Fruit fly (Drosophila melanogaster) whole organism, wandering third instar larva: Measurements from ENCODE around the gene CG2533.

Source experiments
- Abd-B ChIP-seq: fragments of >200 bp; optimal IDR thresholded peaks from 2 replicates; lab custom pipeline; 2017; ENCODE audit warnings: missing biosample characterization, missing genetic modification characterization
- CG32264 ChIP-seq: fragments of 200-800 bp; sonication (Bioruptor generic); optimal IDR thresholded peaks from 2 replicates; lab custom pipeline; 2016; ENCODE audit warnings: missing biosample characterization, missing genetic modification characterization
- CG9705 ChIP-seq: fragments of 200-800 bp; sonication (Bioruptor generic); optimal IDR thresholded peaks from 2 replicates; lab custom pipeline; 2018; ENCODE audit warnings: missing biosample characterization, mild to moderate bottlenecking, missing genetic modification characterization
- CrebA ChIP-seq: fragments of 200-800 bp; sonication (Bioruptor generic); optimal IDR thresholded peaks from 2 replicates; lab custom pipeline; 2016; ENCODE audit warnings: missing biosample characterization, mild to moderate bottlenecking, missing genetic modification characterization, borderline replicate concordance
- Dfd ChIP-seq: fragments of >200 bp; optimal IDR thresholded peaks from 2 replicates; lab custom pipeline; 2017; ENCODE audit warnings: missing biosample characterization, missing genetic modification characterization
- Dif ChIP-seq: fragments of 200-275, 200-300 bp; sonication (Bioruptor generic); optimal IDR thresholded peaks from 2 replicates; lab custom pipeline; 2018; ENCODE audit warnings: missing biosample characterization, missing genetic modification characterization; ENCODE audit not compliant: partially characterized antibody
- GATAd ChIP-seq: sonication (Bioruptor generic); optimal IDR thresholded peaks from 2 replicates; lab custom pipeline; 2016; ENCODE audit warnings: missing biosample characterization, missing genetic modification characterization
- HLH106 ChIP-seq: fragments of 200-800 bp; optimal IDR thresholded peaks from 3 replicates; lab custom pipeline; 2019; ENCODE audit warnings: missing biosample characterization, mild to moderate bottlenecking, missing genetic modification characterization, moderate library complexity
- Hnf4 ChIP-seq: fragments of 200-800 bp; sonication (Bioruptor generic); optimal IDR thresholded peaks from 2 replicates; lab custom pipeline; 2016; ENCODE audit warnings: missing biosample characterization, mild to moderate bottlenecking, missing genetic modification characterization
- Hr78 ChIP-seq: fragments of >200 bp; optimal IDR thresholded peaks from 2 replicates; lab custom pipeline; 2017; ENCODE audit warnings: missing biosample characterization, missing genetic modification characterization
- Hr83 ChIP-seq: fragments of 200-300 bp; sonication (Bioruptor generic); optimal IDR thresholded peaks from 2 replicates; lab custom pipeline; 2016; ENCODE audit warnings: missing biosample characterization, mild to moderate bottlenecking, missing genetic modification characterization, moderate library complexity; ENCODE audit not compliant: poor library complexity, severe bottlenecking
- Jra ChIP-seq: sonication (Bioruptor generic); optimal IDR thresholded peaks from 2 replicates; lab custom pipeline; 2016; ENCODE audit warnings: missing biosample characterization, missing genetic modification characterization
- Mio ChIP-seq: sonication (Bioruptor generic); optimal IDR thresholded peaks from 2 replicates; lab custom pipeline; 2016; ENCODE audit warnings: missing biosample characterization, missing genetic modification characterization
- Myc ChIP-seq: fragments of >200 bp; optimal IDR thresholded peaks from 2 replicates; lab custom pipeline; 2017
- N ChIP-seq: fragments of >200 bp; optimal IDR thresholded peaks from 2 replicates; lab custom pipeline; 2018; ENCODE audit warnings: missing biosample characterization, missing external identifiers, missing genetic modification characterization
- OdsH ChIP-seq: fragments of 200-800 bp; sonication (Bioruptor generic); optimal IDR thresholded peaks from 2 replicates; lab custom pipeline; 2016; ENCODE audit warnings: missing biosample characterization, mild to moderate bottlenecking, missing genetic modification characterization
- Rel ChIP-seq, 2 experiments: fragments of 200-800 bp; sonication (Bioruptor generic) in 1 of 2; optimal IDR thresholded peaks; 2 replicates in 1 of 2; 3 replicates in 1 of 2; lab custom pipeline; 2016 to 2019; ENCODE audit warnings: mild to moderate bottlenecking in 2 of 2, missing biosample characterization in 2 of 2, missing genetic modification characterization in 2 of 2, moderate library complexity in 1 of 2
- Sp1 ChIP-seq: fragments of 200-800 bp; sonication (Bioruptor generic); optimal IDR thresholded peaks from 3 replicates; lab custom pipeline; 2019; ENCODE audit warnings: missing biosample characterization, mild to moderate bottlenecking, missing genetic modification characterization, moderate library complexity
- Vsx2 ChIP-seq: fragments of 200-300, 225-300 bp; sonication (Bioruptor generic); optimal IDR thresholded peaks from 2 replicates; lab custom pipeline; 2018; ENCODE audit warnings: missing biosample characterization, missing genetic modification characterization; ENCODE audit not compliant: partially characterized antibody
- br ChIP-seq: fragments of 200-800 bp; sonication (Bioruptor generic); optimal IDR thresholded peaks from 2 replicates; lab custom pipeline; 2016; ENCODE audit warnings: missing biosample characterization, missing genetic modification characterization
- brk ChIP-seq: fragments of 200-800 bp; sonication (Bioruptor generic); optimal IDR thresholded peaks from 2 replicates; lab custom pipeline; 2016; ENCODE audit warnings: missing biosample characterization, mild to moderate bottlenecking, missing genetic modification characterization
- dl ChIP-seq, 2 experiments: fragments of 175-275, 200-275 bp in 1 of 2; fragments of 200-275 bp in 1 of 2; sonication (Bioruptor generic); optimal IDR thresholded peaks; lab custom pipeline; 2018; ENCODE audit warnings: mild to moderate bottlenecking in 2 of 2, missing biosample characterization in 2 of 2, missing genetic modification characterization in 2 of 2, moderate library complexity in 2 of 2; ENCODE audit not compliant: partially characterized antibody in 2 of 2, insufficient read depth in 1 of 2
- dmrt93B ChIP-seq: fragments of 200-800 bp; sonication (Bioruptor generic); optimal IDR thresholded peaks from 2 replicates; lab custom pipeline; 2018; ENCODE audit warnings: missing biosample characterization, mild to moderate bottlenecking, missing genetic modification characterization
- dsf ChIP-seq: sonication (Bioruptor generic); optimal IDR thresholded peaks from 2 replicates; lab custom pipeline; 2016; ENCODE audit warnings: missing biosample characterization, missing genetic modification characterization, borderline replicate concordance
- ey ChIP-seq: fragments of 200-800 bp; sonication (Bioruptor generic); optimal IDR thresholded peaks from 2 replicates; lab custom pipeline; 2016; ENCODE audit warnings: missing biosample characterization, missing genetic modification characterization
- foxo ChIP-seq, 2 experiments: fragments of 200-800 bp; sonication (Bioruptor generic); optimal IDR thresholded peaks; 2 replicates in 1 of 2; 3 replicates in 1 of 2; lab custom pipeline; 2016 to 2017; ENCODE audit warnings: missing biosample characterization in 2 of 2, missing genetic modification characterization in 2 of 2
- fru ChIP-seq: fragments of 200-800 bp; sonication (Bioruptor generic); optimal IDR thresholded peaks from 3 replicates; lab custom pipeline; 2016; ENCODE audit warnings: missing biosample characterization, mild to moderate bottlenecking, missing genetic modification characterization
- h ChIP-seq: fragments of 200-800 bp; sonication (Bioruptor generic); optimal IDR thresholded peaks from 3 replicates; lab custom pipeline; 2016; ENCODE audit warnings: missing biosample characterization, mild to moderate bottlenecking, missing genetic modification characterization
- jim ChIP-seq: fragments of 175-275, 200-325 bp; sonication (Bioruptor generic); optimal IDR thresholded peaks from 2 replicates; lab custom pipeline; 2016; ENCODE audit warnings: missing biosample characterization, mild to moderate bottlenecking, missing genetic modification characterization
- lola ChIP-seq: fragments of >200 bp; optimal IDR thresholded peaks from 2 replicates; lab custom pipeline; 2017; ENCODE audit warnings: missing biosample characterization, missing genetic modification characterization
- pan ChIP-seq: fragments of >200 bp; optimal IDR thresholded peaks from 2 replicates; lab custom pipeline; 2017
- psq ChIP-seq: fragments of 200-800 bp; sonication (Bioruptor generic); optimal IDR thresholded peaks from 3 replicates; lab custom pipeline; 2017; ENCODE audit warnings: missing biosample characterization, mild to moderate bottlenecking, missing genetic modification characterization, moderate library complexity
- rgr ChIP-seq: fragments of 200-800 bp; sonication (Bioruptor generic); optimal IDR thresholded peaks from 3 replicates; lab custom pipeline; 2016; ENCODE audit warnings: missing biosample characterization, mild to moderate bottlenecking, missing genetic modification characterization
- sage ChIP-seq: fragments of 200-800 bp; sonication (Bioruptor generic); optimal IDR thresholded peaks from 2 replicates; lab custom pipeline; 2016; ENCODE audit warnings: missing biosample characterization, mild to moderate bottlenecking, missing genetic modification characterization
- sv ChIP-seq: fragments of 200-800 bp; sonication (Bioruptor generic); optimal IDR thresholded peaks from 3 replicates; lab custom pipeline; 2016; ENCODE audit warnings: missing biosample characterization, missing genetic modification characterization
- tai ChIP-seq: sonication (Bioruptor generic); optimal IDR thresholded peaks from 2 replicates; lab custom pipeline; 2016; ENCODE audit warnings: missing biosample characterization, missing genetic modification characterization
- usp ChIP-seq: fragments of >200 bp; optimal IDR thresholded peaks from 2 replicates; lab custom pipeline; 2017; ENCODE audit warnings: missing biosample characterization, missing genetic modification characterization
- woc ChIP-seq: sonication (Bioruptor generic); optimal IDR thresholded peaks from 2 replicates; lab custom pipeline; 2016; ENCODE audit warnings: missing biosample characterization, mild to moderate bottlenecking, missing genetic modification characterization

Gene CG2533

dm6 chrX:11622649-11623425 lies 18.8 kb upstream of the CG2533 start (continued):
- TF ChIP-seq fru (GFP tag; lab: Kevin White, UChicago) (peak; percentile 96), psq (peak; percentile 90), OdsH (GFP tag; lab: Kevin White, UChicago) (peak; percentile 96), sv (peak; percentile 76), N (GFP tag; lab: Kevin White, UChicago) (no peak), Myc (no peak), sage (GFP tag; lab: Kevin White, UChicago) (peak; percentile 97)

- TF ChIP-seq foxo (GFP tag; optimal IDR thresholded peaks at IDR 0.05; lab: Kevin White, UChicago) (no peak), Vsx2 (GFP tag; lab: Kevin White, UChicago) (no peak), jim (peak; percentile 34), lola (GFP tag; lab: Kevin White, UChicago) (no peak), dl (GFP tag; optimal IDR thresholded peaks at IDR 0.05; lab: Kevin White, UChicago; ENCODE audit: insufficient read depth in 1 of 2, partially characterized antibody in 2 of 2) (peak in 1 of 2 experiments; percentile 4), fru (GFP tag; lab: Kevin White, UChicago) (no peak), GATAd (GFP tag; lab: Kevin White, UChicago) (no peak), sage (GFP tag; lab: Kevin White, UChicago) (no peak), Hnf4 (GFP tag; lab: Kevin White, UChicago) (peak; percentile 42), brk (GFP tag; lab: Kevin White, UChicago) (no peak), tai (GFP tag; lab: Kevin White, UChicago) (no peak), dsf (GFP tag; lab: Kevin White, UChicago) (no peak), Jra (no peak), br (GFP tag; lab: Kevin White, UChicago) (no peak), Sp1 (GFP tag; lab: Kevin White, UChicago) (peak; percentile 22), Rel (GFP tag; optimal IDR thresholded peaks at IDR 0.05; lab: Kevin White, UChicago) (no peak), Rel (tag; optimal IDR thresholded peaks at IDR 0.05; lab: Kevin White, UChicago) (peak; percentile 10), Mio (GFP tag; lab: Kevin White, UChicago) (no peak), Dif (GFP tag; lab: Kevin White, UChicago) (no peak), Hr78 (GFP tag; lab: Kevin White, UChicago) (no peak), Abd-B (GFP tag; lab: Kevin White, UChicago) (no peak), dmrt93B (GFP tag; lab: Kevin White, UChicago) (no peak), h (peak; percentile 88), pan (lab: Kevin White, UChicago) (no peak), HLH106 (no peak), CG9705 (no peak), psq (peak; percentile 22), ey (GFP tag; lab: Kevin White, UChicago) (no peak), rgr (GFP tag; lab: Kevin White, UChicago) (no peak), Dfd (GFP tag; lab: Kevin White, UChicago) (peak; percentile 28), Myc (no peak), Hr83 (GFP tag; lab: Kevin White, UChicago) (peak; percentile 75), N (GFP tag; lab: Kevin White, UChicago) (no peak), CG32264 (GFP tag; lab: Kevin White, UChicago) (no peak), sv (peak; percentile 1), woc (GFP tag; lab: Kevin White, UChicago) (no peak), OdsH (GFP tag; lab: Kevin White, UChicago) (peak; percentile 12), usp (GFP tag; lab: Kevin White, UChicago) (no peak), CrebA (no peak)
Observed at dm6 chrX:11621866-11622648, 18.1 kb upstream of the CG2533 start, which contains the start of gene Ptp10D. Ptp10D (plus strand) TSS chrX:11622015.
